Fruit fly (Drosophila melanogaster): ENCODE data around the gene CG13067.

DNA sequence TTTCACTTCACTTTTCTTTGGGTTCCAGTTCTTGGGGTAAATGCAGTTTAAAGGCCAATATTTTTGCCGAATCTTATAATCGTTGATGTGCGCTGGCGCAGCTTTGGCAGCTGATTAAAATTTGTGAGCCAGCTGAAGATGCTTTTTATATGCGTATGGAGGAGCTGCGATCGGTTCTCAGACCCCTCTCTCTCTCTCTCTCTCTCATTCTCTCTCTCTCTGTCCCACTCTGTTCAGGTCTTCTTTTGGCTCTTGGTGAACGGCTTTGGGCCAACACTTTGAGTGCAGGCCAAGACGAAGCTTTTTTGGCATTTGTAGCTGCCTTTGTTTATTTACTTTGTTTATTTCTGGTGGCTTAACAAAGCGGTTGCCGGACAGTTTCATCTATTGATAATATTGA is 17.2 kb downstream of the CG13067 start, which contains the start of gene CG13046:
- TF ChIP-seq h (optimal IDR thresholded peaks at IDR 0.05) = no peak
- no peak for TF ChIP-seq insv (optimal IDR thresholded peaks at IDR 0.05)
- no peak for TF ChIP-seq Myc (optimal IDR thresholded peaks at IDR 0.05)
- TF ChIP-seq ttk (optimal IDR thresholded peaks at IDR 0.05) = no peak
- no peak for TF ChIP-seq psq (optimal IDR thresholded peaks at IDR 0.05)

Measured in Kc167 (cell line).